Worm (Caenorhabditis elegans): Measurements from ENCODE around the gene ZK632.2.

ce11 chrIII:9796448-9796847 lies 2.5 kb upstream of the ZK632.2 start, which contains the start of gene srxa-10:
- no peak for TF ChIP-seq egl-27 (tag; optimal IDR thresholded peaks at IDR 0.05)
- no peak for TF ChIP-seq elt-2 (tag; optimal IDR thresholded peaks at IDR 0.05)
- TF ChIP-seq unc-62 (GFP tag; optimal IDR thresholded peaks at IDR 0.05) = no peak
- no peak for TF ChIP-seq ceh-82 (tag; optimal IDR thresholded peaks at IDR 0.05)
- no peak for TF ChIP-seq fkh-10 (GFP tag; optimal IDR thresholded peaks at IDR 0.05)
- no peak for TF ChIP-seq aly-2 (tag; optimal IDR thresholded peaks at IDR 0.05)
- TF ChIP-seq ZK546.5 (tag; optimal IDR thresholded peaks at IDR 0.05) = no peak
